Fruit fly (Drosophila melanogaster) whole organism, embryonic: ENCODE measurements around the gene VGlut.

Experiments
- Adf1 ChIP-seq: fragments of 200-800 bp; sonication (Bioruptor generic); IDR thresholded peaks from 2 replicates; pipeline ENCODE4 v1.3.6; 2022; ENCODE audit warnings: missing biosample characterization, missing genetic modification characterization
- Atf6 ChIP-seq: fragments of 200-800 bp; sonication (Bioruptor generic); IDR thresholded peaks from 2 replicates; pipeline ENCODE4 v1.3.6; 2022; ENCODE audit warnings: missing biosample characterization, missing genetic modification characterization
- Bdp1 ChIP-seq: fragments of 200-800 bp; sonication (Bioruptor generic); optimal IDR thresholded peaks from 3 replicates; lab custom pipeline; 2016; ENCODE audit warnings: missing biosample characterization, missing genetic modification characterization
- Bgb ChIP-seq: fragments of 200-800 bp; sonication (Bioruptor generic); IDR thresholded peaks from 2 replicates; pipeline ENCODE4 v1.3.6; 2022; ENCODE audit warnings: missing biosample characterization, missing genetic modification characterization; ENCODE audit not compliant: partially characterized antibody
- Bteb2 ChIP-seq: fragments of 200-800 bp; sonication (Bioruptor generic); optimal IDR thresholded peaks from 2 replicates; lab custom pipeline; 2016; ENCODE audit warnings: missing biosample characterization, missing genetic modification characterization
- CG14441 ChIP-seq: fragments of 200-800 bp; sonication (Bioruptor generic); IDR thresholded peaks from 2 replicates; pipeline ENCODE4 v1.3.6; 2022; ENCODE audit warnings: missing biosample characterization, missing genetic modification characterization
- CG16863 ChIP-seq: fragments of 200-800 bp; sonication (Bioruptor generic); optimal IDR thresholded peaks from 3 replicates; lab custom pipeline; 2016; ENCODE audit warnings: missing biosample characterization, missing genetic modification characterization
- CG4820 ChIP-seq: fragments of 200-800 bp; sonication (Bioruptor generic); optimal IDR thresholded peaks from 3 replicates; lab custom pipeline; 2016; ENCODE audit warnings: missing biosample characterization, missing genetic modification characterization
- CG5245 ChIP-seq: fragments of 200-800 bp; sonication (Bioruptor generic); optimal IDR thresholded peaks from 3 replicates; lab custom pipeline; 2016; ENCODE audit warnings: missing biosample characterization, missing genetic modification characterization
- CG7963 ChIP-seq: fragments of 200-800 bp; sonication (Bioruptor generic); IDR thresholded peaks from 3 replicates; pipeline ENCODE4 v1.3.6; 2022; ENCODE audit warnings: missing biosample characterization, missing genetic modification characterization; ENCODE audit not compliant: partially characterized antibody
- CG8765 ChIP-seq: fragments of 200-800 bp; sonication (Bioruptor generic); IDR thresholded peaks from 2 replicates; pipeline ENCODE4 v1.3.6; 2022; ENCODE audit warnings: missing biosample characterization, missing genetic modification characterization
- CHES-1-like ChIP-seq: fragments of 200-800 bp; sonication (Bioruptor generic); optimal IDR thresholded peaks from 2 replicates; lab custom pipeline; 2016; ENCODE audit warnings: missing biosample characterization, missing genetic modification characterization
- CrebB ChIP-seq: fragments of 200-800 bp; sonication (Bioruptor generic); optimal IDR thresholded peaks from 3 replicates; lab custom pipeline; 2018; ENCODE audit warnings: missing biosample characterization, mild to moderate bottlenecking, missing genetic modification characterization
- Dek ChIP-seq: fragments of 200-800 bp; sonication (Bioruptor generic); optimal IDR thresholded peaks from 3 replicates; lab custom pipeline; 2019; ENCODE audit warnings: missing biosample characterization, mild to moderate bottlenecking, missing genetic modification characterization, moderate library complexity
- Eip74EF ChIP-seq, 2 experiments: fragments of 200-800 bp in 1 of 2; fragments of >200 bp in 1 of 2; sonication (Bioruptor generic) in 1 of 2; optimal IDR thresholded peaks; 2 replicates each; lab custom pipeline; 2017 to 2019; ENCODE audit warnings: missing biosample characterization in 2 of 2, missing genetic modification characterization in 2 of 2, mild to moderate bottlenecking in 1 of 2, moderate library complexity in 1 of 2
- Elba2 ChIP-seq: fragments of 200-800 bp; sonication (Bioruptor generic); optimal IDR thresholded peaks from 3 replicates; lab custom pipeline; 2016; ENCODE audit warnings: missing biosample characterization, missing genetic modification characterization
- Ets65A ChIP-seq: fragments of 200-800 bp; sonication (Bioruptor generic); peaks from one replicate; lab custom pipeline; 2016; ENCODE audit warnings: missing biosample characterization, missing genetic modification characterization
- GATAe ChIP-seq: fragments of 200-800 bp; sonication (Bioruptor generic); conservative IDR thresholded peaks from 2 replicates; pipeline ENCODE4 v1.3.6; 2022; ENCODE audit warnings: missing biosample characterization, missing genetic modification characterization
- H2.0 ChIP-seq: fragments of 200-800 bp; sonication (Bioruptor generic); IDR thresholded peaks from 2 replicates; pipeline ENCODE4 v1.3.6; 2022; ENCODE audit warnings: missing biosample characterization, missing genetic modification characterization
- HLHmδ ChIP-seq: fragments of 200-800 bp; sonication (Bioruptor generic); optimal IDR thresholded peaks from 2 replicates; lab custom pipeline; 2018; ENCODE audit warnings: missing biosample characterization, mild to moderate bottlenecking, missing genetic modification characterization, moderate library complexity
- HmgD ChIP-seq: fragments of 200-800 bp; sonication (Bioruptor generic); optimal IDR thresholded peaks from 3 replicates; lab custom pipeline; 2016; ENCODE audit warnings: missing biosample characterization, missing genetic modification characterization
- HmgZ ChIP-seq: fragments of 200-800 bp; sonication (Bioruptor generic); optimal IDR thresholded peaks from 2 replicates; lab custom pipeline; 2018; ENCODE audit warnings: missing biosample characterization, mild to moderate bottlenecking, missing genetic modification characterization
- Hr39 ChIP-seq: fragments of >200 bp; optimal IDR thresholded peaks from 2 replicates; lab custom pipeline; 2017
- Kr ChIP-seq: fragments of 200-800 bp; sonication (Bioruptor generic); optimal IDR thresholded peaks from 2 replicates; lab custom pipeline; 2017; ENCODE audit warnings: missing biosample characterization, mild to moderate bottlenecking, missing genetic modification characterization
- Myb ChIP-seq: fragments of 200-800 bp; sonication (Bioruptor generic); optimal IDR thresholded peaks from 2 replicates; lab custom pipeline; 2016; ENCODE audit warnings: missing biosample characterization, missing genetic modification characterization
- NfI ChIP-seq: fragments of 200-800 bp; sonication (Bioruptor generic); optimal IDR thresholded peaks from 3 replicates; lab custom pipeline; 2018; ENCODE audit warnings: missing biosample characterization, mild to moderate bottlenecking, missing genetic modification characterization, moderate library complexity
- Oaz ChIP-seq: fragments of 200-800 bp; sonication (Bioruptor generic); IDR thresholded peaks from 2 replicates; pipeline ENCODE4 v1.3.6; 2022; ENCODE audit warnings: missing biosample characterization, missing genetic modification characterization
- Ravus ChIP-seq: fragments of 200-800 bp; sonication (Bioruptor generic); IDR thresholded peaks from 2 replicates; pipeline ENCODE4 v1.3.6; 2022; ENCODE audit warnings: missing biosample characterization, missing genetic modification characterization
- Six4 ChIP-seq: fragments of 200-800 bp; sonication (Bioruptor generic); optimal IDR thresholded peaks from 2 replicates; lab custom pipeline; 2016; ENCODE audit warnings: missing biosample characterization, missing genetic modification characterization
- ase ChIP-seq: fragments of 200-800 bp; sonication (Bioruptor generic); IDR thresholded peaks from 3 replicates; pipeline ENCODE4 v1.3.6; 2022; ENCODE audit warnings: missing biosample characterization, missing genetic modification characterization
- az2 ChIP-seq: fragments of 200-800 bp; sonication (Bioruptor generic); optimal IDR thresholded peaks from 3 replicates; lab custom pipeline; 2016; ENCODE audit warnings: missing biosample characterization, missing genetic modification characterization
- br ChIP-seq: fragments of >200 bp; optimal IDR thresholded peaks from 2 replicates; lab custom pipeline; 2017
- chm ChIP-seq: fragments of 200-800 bp; sonication (Bioruptor generic); IDR thresholded peaks from 2 replicates; pipeline ENCODE4 v1.3.6; 2022; ENCODE audit warnings: missing biosample characterization, missing genetic modification characterization
- ci ChIP-seq: fragments of 200-800 bp; sonication (Bioruptor generic); IDR thresholded peaks from 3 replicates; pipeline ENCODE4 v1.3.6; 2022; ENCODE audit warnings: missing biosample characterization, missing genetic modification characterization
- corto ChIP-seq: fragments of 200-800 bp; sonication (Bioruptor generic); optimal IDR thresholded peaks from 2 replicates; lab custom pipeline; 2016; ENCODE audit warnings: missing biosample characterization, mild to moderate bottlenecking, missing genetic modification characterization, moderate library complexity
- croc ChIP-seq: fragments of 200-800 bp; sonication (Bioruptor generic); conservative IDR thresholded peaks from 3 replicates; pipeline ENCODE4 v1.3.6; 2022; ENCODE audit warnings: missing biosample characterization, missing genetic modification characterization
- dm ChIP-seq: fragments of 200-800 bp; sonication (Bioruptor generic); optimal IDR thresholded peaks from 3 replicates; lab custom pipeline; 2016; ENCODE audit warnings: missing biosample characterization, missing genetic modification characterization
- en ChIP-seq: fragments of 200-800 bp; sonication (Bioruptor generic); optimal IDR thresholded peaks from 2 replicates; lab custom pipeline; 2016; ENCODE audit warnings: missing biosample characterization, missing genetic modification characterization
- fd64A ChIP-seq: fragments of 200-800 bp; sonication (Bioruptor generic); optimal IDR thresholded peaks from 3 replicates; lab custom pipeline; 2018; ENCODE audit warnings: missing biosample characterization, mild to moderate bottlenecking, missing genetic modification characterization
- gem ChIP-seq: fragments of 200-800 bp; sonication (Bioruptor generic); optimal IDR thresholded peaks from 2 replicates; lab custom pipeline; 2019; ENCODE audit warnings: missing biosample characterization, mild to moderate bottlenecking, missing genetic modification characterization, moderate library complexity
- grau ChIP-seq: fragments of 200-800 bp; optimal IDR thresholded peaks from 3 replicates; lab custom pipeline; 2019; ENCODE audit warnings: missing biosample characterization, mild to moderate bottlenecking, missing genetic modification characterization, moderate library complexity
- jigr1 ChIP-seq: fragments of 200-800 bp; sonication (Bioruptor generic); IDR thresholded peaks from 3 replicates; pipeline ENCODE4 v1.3.6; 2022; ENCODE audit warnings: missing biosample characterization, missing genetic modification characterization
- ken ChIP-seq: fragments of 200-800 bp; sonication (Bioruptor generic); IDR thresholded peaks from 3 replicates; pipeline ENCODE4 v1.3.6; 2022; ENCODE audit warnings: missing biosample characterization, missing genetic modification characterization
- knrl ChIP-seq: fragments of 200-800 bp; sonication (Bioruptor generic); IDR thresholded peaks from 3 replicates; pipeline ENCODE4 v1.3.6; 2022; ENCODE audit warnings: missing biosample characterization, missing genetic modification characterization; ENCODE audit not compliant: partially characterized antibody
- maf-S ChIP-seq: fragments of 200-800 bp; sonication (Bioruptor generic); optimal IDR thresholded peaks from 2 replicates; lab custom pipeline; 2016; ENCODE audit warnings: missing biosample characterization, missing genetic modification characterization
- oc ChIP-seq: fragments of 200-800 bp; sonication (Bioruptor generic); optimal IDR thresholded peaks from 2 replicates; lab custom pipeline; 2018; ENCODE audit warnings: missing biosample characterization, mild to moderate bottlenecking, missing genetic modification characterization, moderate library complexity
- phol ChIP-seq: fragments of 200-800 bp; sonication (Bioruptor generic); optimal IDR thresholded peaks from 3 replicates; lab custom pipeline; 2018; ENCODE audit warnings: missing biosample characterization, mild to moderate bottlenecking, missing genetic modification characterization, moderate library complexity
- pum ChIP-seq: fragments of 200-800 bp; sonication (Bioruptor generic); optimal IDR thresholded peaks from 2 replicates; lab custom pipeline; 2016; ENCODE audit warnings: missing biosample characterization, missing genetic modification characterization
- sr ChIP-seq: fragments of 200-800 bp; sonication (Bioruptor generic); IDR thresholded peaks from 3 replicates; pipeline ENCODE4 v1.3.6; 2022; ENCODE audit warnings: missing biosample characterization, missing genetic modification characterization
- trh ChIP-seq: fragments of 200-800 bp; sonication (Bioruptor generic); optimal IDR thresholded peaks from 2 replicates; lab custom pipeline; 2016; ENCODE audit warnings: missing biosample characterization, missing genetic modification characterization
- tx ChIP-seq: fragments of 200-800 bp; sonication (Bioruptor generic); optimal IDR thresholded peaks from 2 replicates; lab custom pipeline; 2016; ENCODE audit warnings: missing biosample characterization, missing genetic modification characterization
- unc-4 ChIP-seq: fragments of 200-800 bp; sonication (Bioruptor generic); IDR thresholded peaks from 2 replicates; pipeline ENCODE4 v1.3.6; 2022; ENCODE audit warnings: missing biosample characterization, missing genetic modification characterization; ENCODE audit not compliant: partially characterized antibody
- vfl ChIP-seq: fragments of 200-800 bp; sonication (Bioruptor generic); optimal IDR thresholded peaks from 2 replicates; lab custom pipeline; 2016; ENCODE audit warnings: missing biosample characterization, missing genetic modification characterization
- vnd ChIP-seq: fragments of 200-800 bp; sonication (Bioruptor generic); IDR thresholded peaks from 3 replicates; pipeline ENCODE4 v1.3.6; 2022; ENCODE audit warnings: missing biosample characterization, missing genetic modification characterization; ENCODE audit not compliant: partially characterized antibody

The VGlut gene

dm6 chr2L:2454644-2455043, 54.5 kb downstream of the VGlut start (continued):
- TF ChIP-seq az2 (no peak), ci (peak; percentile 70; the same call in 2 of the 3 replicates), Oaz (GFP tag; lab: Robert Waterston, UW) (no peak), Ravus (no peak), CG14441 (GFP tag; lab: Robert Waterston, UW) (no peak), chm (GFP tag; lab: Robert Waterston, UW) (peak; percentile 39; the same call in 1 of the 2 replicates), croc (no peak), NfI (no peak), Atf6 (GFP tag; lab: Robert Waterston, UW) (no peak), ken (GFP tag; lab: Robert Waterston, UW) (no peak), Adf1 (peak; percentile 98), jigr1 (GFP tag; lab: Robert Waterston, UW) (no peak), GATAe (GFP tag; lab: Robert Waterston, UW) (no peak), CrebB (tag; lab: Kevin White, UChicago) (no peak), Hr39 (no peak), vnd (GFP tag; lab: Robert Waterston, UW) (no peak), Myb (no peak), CG7963 (GFP tag; lab: Robert Waterston, UW) (no peak), unc-4 (GFP tag; lab: Robert Waterston, UW) (no peak), Six4 (GFP tag; lab: Kevin White, UChicago) (no peak), vfl (GFP tag; lab: Kevin White, UChicago) (no peak), CG5245 (GFP tag; lab: Kevin White, UChicago) (no peak), pum (GFP tag; lab: Kevin White, UChicago) (no peak), phol (tag; lab: Kevin White, UChicago) (no peak), dm (no peak), CG4820 (GFP tag; lab: Kevin White, UChicago) (no peak), sr (GFP tag; lab: Robert Waterston, UW) (no peak), trh (no peak), Bteb2 (GFP tag; lab: Kevin White, UChicago) (no peak), br (lab: Kevin White, UChicago) (no peak), en (no peak), Bgb (GFP tag; lab: Robert Waterston, UW) (peak; percentile 64), tx (GFP tag; lab: Kevin White, UChicago) (no peak), Kr (GFP tag; lab: Kevin White, UChicago) (peak; percentile 53), Elba2 (no peak), oc (peak; percentile 44), Dek (tag; lab: Kevin White, UChicago) (no peak), fd64A (GFP tag; lab: Kevin White, UChicago) (no peak), ase (GFP tag; lab: Robert Waterston, UW) (no peak), Eip74EF (GFP tag; optimal IDR thresholded peaks at IDR 0.05; lab: Kevin White, UChicago) (no peak), CG16863 (GFP tag; lab: Kevin White, UChicago) (no peak), Bdp1 (no peak), HLHmδ (peak; percentile 38), grau (no peak), HmgZ (tag; lab: Kevin White, UChicago) (no peak), knrl (GFP tag; lab: Robert Waterston, UW) (no peak), corto (GFP tag; lab: Kevin White, UChicago) (no peak), maf-S (GFP tag; lab: Kevin White, UChicago) (no peak), gem (tag; lab: Kevin White, UChicago) (no peak), HmgD (no peak), CG8765 (GFP tag; lab: Robert Waterston, UW) (no peak), CHES-1-like (no peak), H2.0 (no peak), Ets65A (no peak)
